Worm (Caenorhabditis elegans): ENCODE results near the gene H12D21.11.

DNA sequence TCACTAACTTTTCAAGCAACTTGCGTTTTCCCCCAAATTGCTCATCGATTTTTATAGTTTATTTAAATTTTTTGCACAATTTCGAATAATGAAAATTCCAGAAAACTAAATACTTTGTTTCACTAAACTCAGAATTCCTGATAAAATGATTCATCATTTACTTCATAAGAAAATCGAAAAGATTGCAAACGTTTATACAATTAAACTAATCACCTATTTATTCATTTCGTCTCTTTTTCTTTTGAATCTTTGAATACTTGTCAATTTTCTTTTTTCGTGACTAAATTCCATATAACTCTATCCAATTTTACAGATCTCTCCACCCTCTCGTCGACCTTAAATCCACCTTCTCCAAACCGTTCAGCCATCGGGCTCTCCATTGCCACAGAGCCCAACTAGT is 20.9 kb downstream of the H12D21.11 start, which contains the start of gene C30G7.2:
- no peak for TF ChIP-seq pha-4 (GFP tag; IDR thresholded peaks at IDR 0.05)
- TF ChIP-seq pha-4 (tag; optimal IDR thresholded peaks at IDR 0.05), result no peak
- TF ChIP-seq snpc-1.2 (GFP tag; IDR thresholded peaks at IDR 0.05), result no peak
- TF ChIP-seq fkh-10 (GFP tag; optimal IDR thresholded peaks at IDR 0.05), result no peak
- no peak for TF ChIP-seq lin-39 (tag; optimal IDR thresholded peaks at IDR 0.05)
- no peak for TF ChIP-seq aha-1 (tag)
